Fruit fly (Drosophila melanogaster): Measurements from ENCODE around the gene Septin4.

The Septin4 gene

dm6 chrX:16718169-16718723 lies 23.3 kb upstream of the Septin4 start:
- no peak for TF ChIP-seq shn (GFP tag; optimal IDR thresholded peaks at IDR 0.05)
- peak; percentile 6 for TF ChIP-seq lbe (GFP tag; optimal IDR thresholded peaks at IDR 0.05)
- TF ChIP-seq CG11093 (GFP tag; IDR thresholded peaks at IDR 0.05) = no peak

DNA sequence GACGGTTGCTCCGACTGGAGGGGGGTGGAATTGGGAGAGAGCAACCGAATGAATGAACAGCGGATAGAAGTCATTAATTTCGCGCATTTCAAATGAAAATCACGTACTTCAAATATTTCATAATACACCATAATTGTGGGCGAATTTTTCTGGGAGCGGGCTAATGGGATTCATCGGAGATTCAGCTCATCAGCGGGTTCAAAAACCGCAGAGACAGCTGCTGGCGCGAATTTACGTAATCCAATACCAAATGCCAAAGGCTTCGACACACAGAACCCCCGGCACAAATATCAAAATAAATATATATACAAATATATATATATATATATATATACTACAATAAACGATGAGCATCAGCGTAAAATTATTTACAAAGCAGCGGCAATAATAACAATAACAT lies 21.7 kb upstream of the Septin4 start:
- no peak for TF ChIP-seq CG31441 (GFP tag; IDR thresholded peaks at IDR 0.05)
- TF ChIP-seq ash1 (GFP tag; optimal IDR thresholded peaks at IDR 0.05) = no peak
- TF ChIP-seq tna (GFP tag; IDR thresholded peaks at IDR 0.05; ENCODE audit: partially characterized antibody) = no peak
- no peak for TF ChIP-seq Sry-δ (GFP tag; optimal IDR thresholded peaks at IDR 0.05)
- no peak for TF ChIP-seq stc (GFP tag; IDR thresholded peaks at IDR 0.05)
- TF ChIP-seq CG7987 (GFP tag; optimal IDR thresholded peaks at IDR 0.05) = no peak
- no peak for TF ChIP-seq salm (tag; optimal IDR thresholded peaks at IDR 0.05)
- TF ChIP-seq Lhr (GFP tag; optimal IDR thresholded peaks at IDR 0.05) = no peak
- no peak for TF ChIP-seq lov (optimal IDR thresholded peaks at IDR 0.05)
- TF ChIP-seq lov (GFP tag; IDR thresholded peaks at IDR 0.05) = no peak
- TF ChIP-seq sima (GFP tag; optimal IDR thresholded peaks at IDR 0.05) = no peak
- no peak for TF ChIP-seq shn (GFP tag; optimal IDR thresholded peaks at IDR 0.05)
- no peak for TF ChIP-seq pros (GFP tag; optimal IDR thresholded peaks at IDR 0.05)
- TF ChIP-seq CkIIα-i1 (GFP tag; IDR thresholded peaks at IDR 0.05) = no peak

dm6 chrX:16711003-16711402 lies 16.0 kb upstream of the Septin4 start, which contains the start of gene CG13008:
Gene CG13008, plus strand, starts transcription at chrX:16711303.
- TF ChIP-seq CG17802 (tag; optimal IDR thresholded peaks at IDR 0.05) (no peak), Meics (GFP tag; optimal IDR thresholded peaks at IDR 0.05) (no peak), CG12391 (tag; optimal IDR thresholded peaks at IDR 0.05) (no peak), Adf1 (GFP tag; IDR thresholded peaks at IDR 0.05) (no peak), CG4404 (GFP tag; IDR thresholded peaks at IDR 0.05) (no peak), B-H1 (GFP tag; IDR thresholded peaks at IDR 0.05) (no peak), pan (optimal IDR thresholded peaks at IDR 0.05) (no peak), pan (GFP tag; optimal IDR thresholded peaks at IDR 0.05 in 1 of 2, IDR thresholded peaks at IDR 0.05 in 1 of 2) (no peak), esg (GFP tag; conservative IDR thresholded peaks at IDR 0.05) (no peak), knrl (GFP tag; IDR thresholded peaks at IDR 0.05; ENCODE audit: partially characterized antibody) (no peak)

DNA sequence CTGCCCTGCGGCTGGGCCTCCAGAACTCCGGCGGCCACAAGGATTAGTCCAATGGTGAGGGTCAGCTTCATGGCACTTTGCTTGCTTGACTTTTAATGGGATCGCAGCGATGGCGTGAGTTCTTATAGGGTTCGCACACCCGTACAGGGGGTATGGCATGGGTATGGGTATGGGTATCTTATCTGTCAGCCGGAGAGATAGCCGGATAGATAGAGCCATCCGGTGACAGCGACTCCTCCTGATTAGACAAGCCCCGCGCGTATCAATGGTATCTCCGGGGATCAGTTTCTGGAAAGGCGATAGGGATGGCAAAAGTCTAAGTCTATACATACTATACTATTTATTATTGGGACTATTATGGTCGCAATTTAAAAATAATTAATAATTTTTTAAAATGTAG lies 11.8 kb upstream of the Septin4 start, which contains the start of gene CG9672:
Gene CG9672, minus strand, starts transcription at position 101 of the 400 bp plus-strand sequence.
- peak; percentile 80 for TF ChIP-seq sug (tag; optimal IDR thresholded peaks at IDR 0.05)
- no peak for TF ChIP-seq CG3163 (GFP tag; optimal IDR thresholded peaks at IDR 0.05)
- peak; percentile 57 for TF ChIP-seq grn (GFP tag; optimal IDR thresholded peaks at IDR 0.05)
- peak; percentile 39; the same call in 1 of the 2 replicates for TF ChIP-seq GATAe (GFP tag; conservative IDR thresholded peaks at IDR 0.05)

DNA sequence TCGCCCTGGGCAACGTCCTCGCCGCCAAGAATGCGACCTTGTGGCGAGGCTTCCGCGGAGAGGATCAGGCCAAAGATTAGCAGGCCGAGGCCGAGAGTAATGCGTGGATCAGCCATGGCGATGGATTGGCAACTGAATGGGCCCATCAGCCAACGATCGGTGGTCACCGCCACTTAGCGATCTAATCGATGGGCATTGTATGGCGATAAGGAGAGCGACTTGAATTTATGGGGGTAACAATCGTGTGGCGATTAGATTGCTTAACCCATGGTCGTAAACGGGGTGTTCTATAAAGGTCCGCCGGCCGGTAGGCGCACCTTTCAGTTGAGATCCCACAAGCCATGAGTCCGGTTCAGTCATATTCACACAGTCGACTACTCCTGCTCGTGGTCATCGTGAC lies 8.8 kb upstream of the Septin4 start, which contains the start of the genes CG9673 and CG4653:
Gene CG9673, minus strand, starts transcription at position 138 of the 400 bp plus-strand sequence.
Gene CG4653, plus strand, starts transcription at position 335 of the 400 bp plus-strand sequence.
- peak; percentile 5 for TF ChIP-seq mirr (GFP tag; optimal IDR thresholded peaks at IDR 0.05)
- TF ChIP-seq CG16779 (GFP tag; IDR thresholded peaks at IDR 0.05) = no peak
- no peak for TF ChIP-seq Ets65A (GFP tag)
- TF ChIP-seq grn (GFP tag; optimal IDR thresholded peaks at IDR 0.05) = peak; percentile 50
- TF ChIP-seq CG6813 (GFP tag; optimal IDR thresholded peaks at IDR 0.05) = peak; percentile 4
- TF ChIP-seq CG17186 (GFP tag; optimal IDR thresholded peaks at IDR 0.05) = no peak
- TF ChIP-seq GATAe (GFP tag; conservative IDR thresholded peaks at IDR 0.05) = peak; percentile 64
- no peak for TF ChIP-seq HLHmδ (GFP tag; optimal IDR thresholded peaks at IDR 0.05)
- no peak for TF ChIP-seq CG31224 (GFP tag; IDR thresholded peaks at IDR 0.05)
- peak; percentile 6 for TF ChIP-seq Med (GFP tag)
- no peak for TF ChIP-seq Hr39 (optimal IDR thresholded peaks at IDR 0.05)
- peak; percentile 51 for TF ChIP-seq sug (tag; optimal IDR thresholded peaks at IDR 0.05)
- TF ChIP-seq exex (tag; optimal IDR thresholded peaks at IDR 0.05) = peak; percentile 68
- TF ChIP-seq CG10543 (GFP tag; optimal IDR thresholded peaks at IDR 0.05) = peak; percentile 12
- no peak for TF ChIP-seq nerfin-2 (GFP tag; IDR thresholded peaks at IDR 0.05; ENCODE audit: partially characterized antibody)
- peak; percentile 62 for TF ChIP-seq cwo (GFP tag; optimal IDR thresholded peaks at IDR 0.05)
- no peak for TF ChIP-seq CG32532 (GFP tag; IDR thresholded peaks at IDR 0.05)

Data from whole organism, embryonic.